Fruit fly (Drosophila melanogaster) whole organism, embryonic: ENCODE data around the gene Gyc88E.

Experiments
- CG10274 ChIP-seq: fragments of 200-800 bp; sonication (Bioruptor generic); optimal IDR thresholded peaks from 3 replicates; lab custom pipeline; 2017; ENCODE audit warnings: missing biosample characterization, mild to moderate bottlenecking, missing genetic modification characterization
- CG10979 ChIP-seq: fragments of 200-800 bp; sonication (Bioruptor generic); optimal IDR thresholded peaks from 2 replicates; lab custom pipeline; 2018; ENCODE audit warnings: missing biosample characterization, mild to moderate bottlenecking, missing genetic modification characterization, moderate library complexity
- CG11085 ChIP-seq: fragments of 200-800 bp; sonication (Bioruptor generic); IDR thresholded peaks from 2 replicates; pipeline ENCODE4 v1.3.6; 2022; ENCODE audit warnings: missing biosample characterization, missing genetic modification characterization
- CG12744 ChIP-seq: fragments of 200-800 bp; sonication (Bioruptor generic); optimal IDR thresholded peaks from 2 replicates; lab custom pipeline; 2016; ENCODE audit warnings: missing biosample characterization, missing genetic modification characterization
- CG13296 ChIP-seq: fragments of 200-800 bp; sonication (Bioruptor generic); optimal IDR thresholded peaks from 3 replicates; lab custom pipeline; 2018; ENCODE audit warnings: missing biosample characterization, mild to moderate bottlenecking, missing genetic modification characterization
- CG13624 ChIP-seq: fragments of 200-800 bp; sonication (Bioruptor generic); optimal IDR thresholded peaks from 2 replicates; lab custom pipeline; 2016; ENCODE audit warnings: missing biosample characterization, missing genetic modification characterization
- CG13775 ChIP-seq: fragments of 200-800 bp; sonication (Bioruptor generic); optimal IDR thresholded peaks from 3 replicates; lab custom pipeline; 2017; ENCODE audit warnings: missing biosample characterization, mild to moderate bottlenecking, missing genetic modification characterization
- CG13894 ChIP-seq: fragments of 200-800 bp; sonication (Bioruptor generic); optimal IDR thresholded peaks from 3 replicates; lab custom pipeline; 2018; ENCODE audit warnings: missing biosample characterization, mild to moderate bottlenecking, missing genetic modification characterization, moderate library complexity
- CG1603 ChIP-seq: fragments of 200-800 bp; sonication (Bioruptor generic); optimal IDR thresholded peaks from 2 replicates; lab custom pipeline; 2019; ENCODE audit warnings: missing biosample characterization, mild to moderate bottlenecking, missing genetic modification characterization, moderate library complexity
- CG17385 ChIP-seq: fragments of 200-800 bp; sonication (Bioruptor generic); optimal IDR thresholded peaks from 3 replicates; lab custom pipeline; 2018; ENCODE audit warnings: missing biosample characterization, mild to moderate bottlenecking, missing genetic modification characterization
- CG2202 ChIP-seq: fragments of 200-800 bp; sonication (Bioruptor generic); optimal IDR thresholded peaks from 2 replicates; lab custom pipeline; 2018; ENCODE audit warnings: missing biosample characterization, mild to moderate bottlenecking, missing genetic modification characterization
- CG2678 ChIP-seq: fragments of 200-800 bp; sonication (Bioruptor generic); optimal IDR thresholded peaks from 3 replicates; lab custom pipeline; 2019; ENCODE audit warnings: missing biosample characterization, mild to moderate bottlenecking, missing genetic modification characterization, moderate library complexity
- CG32532 ChIP-seq: fragments of 200-800 bp; sonication (Bioruptor generic); IDR thresholded peaks from 2 replicates; pipeline ENCODE4 v1.3.6; 2022; ENCODE audit warnings: missing biosample characterization, missing genetic modification characterization
- CG3726 ChIP-seq: fragments of 200-800 bp; sonication (Bioruptor generic); IDR thresholded peaks from 3 replicates; pipeline ENCODE4, ENCODE4 v1.3.6; 2022; ENCODE audit warnings: missing biosample characterization, missing genetic modification characterization
- CG4707 ChIP-seq: fragments of 200-800 bp; sonication (Bioruptor generic); optimal IDR thresholded peaks from 2 replicates; lab custom pipeline; 2018; ENCODE audit warnings: missing biosample characterization, mild to moderate bottlenecking, missing genetic modification characterization, moderate library complexity
- CG7839 ChIP-seq: fragments of 200-800 bp; sonication (Bioruptor generic); optimal IDR thresholded peaks from 3 replicates; lab custom pipeline; 2018; ENCODE audit warnings: missing biosample characterization, mild to moderate bottlenecking, missing genetic modification characterization, moderate library complexity
- CG8089 ChIP-seq: fragments of 200-800 bp; sonication (Bioruptor generic); optimal IDR thresholded peaks from 3 replicates; lab custom pipeline; 2016; ENCODE audit warnings: missing biosample characterization, missing genetic modification characterization
- CG8944 ChIP-seq: fragments of 200-800 bp; sonication (Bioruptor generic); optimal IDR thresholded peaks from 3 replicates; lab custom pipeline; 2016; ENCODE audit warnings: missing biosample characterization, missing genetic modification characterization
- CTCF ChIP-seq: fragments of 200-800 bp; sonication (Bioruptor generic); optimal IDR thresholded peaks from 2 replicates; lab custom pipeline; 2017; ENCODE audit warnings: missing biosample characterization, mild to moderate bottlenecking, missing genetic modification characterization, moderate library complexity
- CrebB ChIP-seq: fragments of 200-800 bp; sonication (Bioruptor generic); optimal IDR thresholded peaks from 3 replicates; lab custom pipeline; 2018; ENCODE audit warnings: missing biosample characterization, mild to moderate bottlenecking, missing genetic modification characterization
- Dek ChIP-seq: fragments of 200-800 bp; sonication (Bioruptor generic); optimal IDR thresholded peaks from 3 replicates; lab custom pipeline; 2019; ENCODE audit warnings: missing biosample characterization, mild to moderate bottlenecking, missing genetic modification characterization, moderate library complexity
- Doc2 ChIP-seq: fragments of 200-800 bp; sonication (Bioruptor generic); IDR thresholded peaks from 2 replicates; pipeline ENCODE4 v1.3.6; 2022; ENCODE audit warnings: missing biosample characterization, missing genetic modification characterization
- H15 ChIP-seq: fragments of 200-800 bp; sonication (Bioruptor generic); IDR thresholded peaks from 3 replicates; pipeline ENCODE4 v1.3.6; 2022; ENCODE audit warnings: missing biosample characterization, missing genetic modification characterization
- Jarid2 ChIP-seq: fragments of 200-800 bp; sonication (Bioruptor generic); optimal IDR thresholded peaks from 3 replicates; lab custom pipeline; 2017; ENCODE audit warnings: mild to moderate bottlenecking, missing biosample characterization, missing genetic modification reagents, missing genetic modification characterization
- Mrtf ChIP-seq: fragments of 200-800 bp; sonication (Bioruptor generic); IDR thresholded peaks from 3 replicates; pipeline ENCODE4 v1.3.6; 2022; ENCODE audit warnings: missing biosample characterization, missing genetic modification characterization
- Opbp ChIP-seq: fragments of 200-800 bp; sonication (Bioruptor generic); IDR thresholded peaks from 3 replicates; pipeline ENCODE4 v1.3.6; 2022; ENCODE audit warnings: missing biosample characterization, missing genetic modification characterization; ENCODE audit not compliant: partially characterized antibody
- Pdp1 ChIP-seq, 2 experiments: fragments of 200-800 bp; sonication (Bioruptor generic); optimal IDR thresholded peaks; 3 replicates each; lab custom pipeline; 2016; ENCODE audit warnings: missing biosample characterization in 2 of 2, missing genetic modification characterization in 2 of 2, mild to moderate bottlenecking in 1 of 2, moderate library complexity in 1 of 2
- Scr ChIP-seq: fragments of 200-800 bp; sonication (Bioruptor generic); IDR thresholded peaks from 2 replicates; pipeline ENCODE4 v1.3.6; 2022; ENCODE audit warnings: missing biosample characterization, missing genetic modification characterization; ENCODE audit not compliant: partially characterized antibody
- Sin3A ChIP-seq: fragments of >200 bp; optimal IDR thresholded peaks from 2 replicates; lab custom pipeline; 2018
- Spps ChIP-seq: fragments of 200-800 bp; sonication (Bioruptor generic); optimal IDR thresholded peaks from 2 replicates; lab custom pipeline; 2018; ENCODE audit warnings: missing biosample characterization, mild to moderate bottlenecking, missing genetic modification characterization
- Sry-β ChIP-seq: fragments of 200-800 bp; sonication (Bioruptor generic); optimal IDR thresholded peaks from 2 replicates; lab custom pipeline; 2018; ENCODE audit warnings: missing biosample characterization, mild to moderate bottlenecking, missing genetic modification characterization, moderate library complexity
- dan ChIP-seq: fragments of 200-800 bp; sonication (Bioruptor generic); IDR thresholded peaks from 2 replicates; pipeline ENCODE4 v1.3.6; 2022; ENCODE audit warnings: missing biosample characterization, missing genetic modification characterization
- dati ChIP-seq: fragments of 200-800 bp; sonication (Bioruptor generic); IDR thresholded peaks from 2 replicates; pipeline ENCODE4 v1.3.6; 2022; ENCODE audit warnings: missing biosample characterization, missing genetic modification characterization
- exex ChIP-seq: fragments of 200-800 bp; sonication (Bioruptor generic); optimal IDR thresholded peaks from 4 replicates; lab custom pipeline; 2018; ENCODE audit warnings: missing biosample characterization, mild to moderate bottlenecking, missing genetic modification characterization, moderate library complexity
- fd3F ChIP-seq: fragments of 200-800 bp; sonication (Bioruptor generic); optimal IDR thresholded peaks from 2 replicates; lab custom pipeline; 2018; ENCODE audit warnings: missing biosample characterization, mild to moderate bottlenecking, missing genetic modification characterization, moderate library complexity
- grn ChIP-seq: fragments of 200-800 bp; sonication (Bioruptor generic); optimal IDR thresholded peaks from 3 replicates; lab custom pipeline; 2017; ENCODE audit warnings: missing biosample characterization, missing genetic modification characterization
- lola ChIP-seq, 3 experiments: fragments of >200 bp in 2 of 3; fragments of 200-800 bp in 1 of 3; sonication (Bioruptor generic) in 1 of 3; optimal IDR thresholded peaks; 2 replicates each; lab custom pipeline; 2017 to 2019; ENCODE audit warnings: missing biosample characterization in 3 of 3, missing genetic modification characterization in 3 of 3, mild to moderate bottlenecking in 1 of 3, moderate library complexity in 1 of 3
- nerfin-2 ChIP-seq: fragments of 200-800 bp; sonication (Bioruptor generic); IDR thresholded peaks from 2 replicates; pipeline ENCODE4 v1.3.6; 2022; ENCODE audit warnings: missing biosample characterization, missing genetic modification characterization; ENCODE audit not compliant: partially characterized antibody
- odd ChIP-seq: fragments of 200-800 bp; sonication (Bioruptor generic); optimal IDR thresholded peaks from 2 replicates; lab custom pipeline; 2017; ENCODE audit warnings: missing biosample characterization, mild to moderate bottlenecking, missing genetic modification characterization
- pho ChIP-seq: fragments of 200-800 bp; sonication (Bioruptor generic); optimal IDR thresholded peaks from 2 replicates; lab custom pipeline; 2016; ENCODE audit warnings: missing biosample characterization, missing genetic modification characterization
- repo ChIP-seq: fragments of 200-800 bp; sonication (Bioruptor generic); optimal IDR thresholded peaks from 2 replicates; lab custom pipeline; 2016; ENCODE audit warnings: missing biosample characterization, missing genetic modification characterization
- run ChIP-seq: fragments of 200-800 bp; sonication (Bioruptor generic); optimal IDR thresholded peaks from 3 replicates; lab custom pipeline; 2018; ENCODE audit warnings: missing biosample characterization, mild to moderate bottlenecking, missing genetic modification characterization
- seq ChIP-seq: fragments of 200-800 bp; sonication (Bioruptor generic); IDR thresholded peaks from 2 replicates; pipeline ENCODE4 v1.3.6; 2022; ENCODE audit warnings: missing biosample characterization, missing genetic modification characterization
- sqz ChIP-seq: fragments of 200-800 bp; sonication (Bioruptor generic); optimal IDR thresholded peaks from 3 replicates; lab custom pipeline; 2018; ENCODE audit warnings: missing biosample characterization, mild to moderate bottlenecking, missing genetic modification characterization
- tio ChIP-seq: fragments of 200-800 bp; sonication (Bioruptor generic); optimal IDR thresholded peaks from 2 replicates; lab custom pipeline; 2017; ENCODE audit warnings: missing biosample characterization, missing genetic modification characterization, inconsistent platforms
- unc-4 ChIP-seq: fragments of 200-800 bp; sonication (Bioruptor generic); IDR thresholded peaks from 2 replicates; pipeline ENCODE4 v1.3.6; 2022; ENCODE audit warnings: missing biosample characterization, missing genetic modification characterization; ENCODE audit not compliant: partially characterized antibody
- unpg ChIP-seq: fragments of 200-800 bp; sonication (Bioruptor generic); optimal IDR thresholded peaks from 3 replicates; lab custom pipeline; 2018; ENCODE audit warnings: missing biosample characterization, mild to moderate bottlenecking, missing genetic modification characterization, moderate library complexity
- usp ChIP-seq: fragments of >200 bp; optimal IDR thresholded peaks from 2 replicates; lab custom pipeline; 2017; ENCODE audit warnings: missing biosample characterization, missing genetic modification characterization
- vvl ChIP-seq: fragments of 200-800 bp; sonication (Bioruptor generic); IDR thresholded peaks from 2 replicates; pipeline ENCODE4 v1.3.6; 2022; ENCODE audit warnings: missing biosample characterization, missing genetic modification characterization

The Gyc88E gene

dm6 chr3R:15208712-15209499, 58.7 kb downstream of the Gyc88E start, which contains the start of the genes Spn88Eb and Mau2 (continued):
- TF ChIP-seq CG11085 (GFP tag; lab: Robert Waterston, UW): peak; percentile 76
- TF ChIP-seq CG2678 (tag; lab: Kevin White, UChicago): no peak
- TF ChIP-seq tio (GFP tag; lab: Kevin White, UChicago): no peak
- peak; percentile 30 for TF ChIP-seq CG13624
- TF ChIP-seq Sin3A: peak; percentile 61
- TF ChIP-seq vvl (GFP tag; lab: Robert Waterston, UW): peak; percentile 83
- peak; percentile 85 for TF ChIP-seq Sry-β (GFP tag; lab: Kevin White, UChicago)
- no peak for TF ChIP-seq run (tag; lab: Kevin White, UChicago)
- no peak for TF ChIP-seq odd
- TF ChIP-seq grn (GFP tag; lab: Kevin White, UChicago): no peak
- no peak for TF ChIP-seq CG4707
- TF ChIP-seq CG10979 (tag; lab: Kevin White, UChicago): peak; percentile 43
- peak; percentile 38 for TF ChIP-seq CG8089
- TF ChIP-seq unpg: no peak
- no peak for TF ChIP-seq Jarid2
- TF ChIP-seq Opbp: peak; percentile 84
- TF ChIP-seq lola (GFP tag; optimal IDR thresholded peaks at IDR 0.05; lab: Kevin White, UChicago): peak in 1 of 3 experiments; percentile 32
- no peak for TF ChIP-seq usp (GFP tag; lab: Kevin White, UChicago)
- TF ChIP-seq CG13775: peak; percentile 18
- TF ChIP-seq Scr (GFP tag; lab: Robert Waterston, UW): peak; percentile 77
- peak; percentile 22 for TF ChIP-seq CrebB
- no peak for TF ChIP-seq CTCF
- TF ChIP-seq Doc2 (GFP tag; lab: Robert Waterston, UW): no peak
- TF ChIP-seq CG7839: no peak
- peak; percentile 52; the same call in 1 of the 3 replicates for TF ChIP-seq CG3726
- TF ChIP-seq H15 (GFP tag; lab: Robert Waterston, UW): peak; percentile 61; the same call in 2 of the 3 replicates
- TF ChIP-seq Mrtf: peak; percentile 69; the same call in 2 of the 3 replicates
- peak; percentile 65 for TF ChIP-seq CG13296 (GFP tag; lab: Kevin White, UChicago)
- TF ChIP-seq Spps: no peak
- TF ChIP-seq dati (GFP tag; lab: Robert Waterston, UW): no peak
- TF ChIP-seq fd3F (GFP tag; lab: Kevin White, UChicago): peak; percentile 34
- TF ChIP-seq dan (GFP tag; lab: Robert Waterston, UW): no peak
- TF ChIP-seq CG1603 (tag; lab: Kevin White, UChicago): peak; percentile 71
- no peak for TF ChIP-seq CG10274 (GFP tag; lab: Kevin White, UChicago)
- TF ChIP-seq pho (GFP tag; lab: Kevin White, UChicago): peak; percentile 63
- TF ChIP-seq CG32532 (GFP tag; lab: Robert Waterston, UW): peak; percentile 85
- TF ChIP-seq CG17385 (GFP tag; lab: Kevin White, UChicago): peak; percentile 55
- TF ChIP-seq Dek (tag; lab: Kevin White, UChicago): peak; percentile 55
- no peak for TF ChIP-seq CG13894 (tag; lab: Kevin White, UChicago)
- no peak for TF ChIP-seq exex
- TF ChIP-seq nerfin-2 (GFP tag; lab: Robert Waterston, UW): no peak
- TF ChIP-seq seq (GFP tag; lab: Robert Waterston, UW): no peak
- TF ChIP-seq CG12744 (GFP tag; lab: Kevin White, UChicago): no peak
- peak; percentile 72 for TF ChIP-seq unc-4 (GFP tag; lab: Robert Waterston, UW)
- no peak for TF ChIP-seq CG2202
- TF ChIP-seq CG8944: peak; percentile 60
- TF ChIP-seq sqz (GFP tag; lab: Kevin White, UChicago): no peak
- TF ChIP-seq Pdp1 (GFP tag; optimal IDR thresholded peaks at IDR 0.05; lab: Kevin White, UChicago): peak; percentile 35 to 73
- peak; percentile 23 for TF ChIP-seq repo
